Fruit fly (Drosophila melanogaster) whole organism, embryonic: ENCODE measurements around the gene stops.

Source experiments
- ATbp ChIP-seq: fragments of 200-800 bp; sonication (Bioruptor generic); optimal IDR thresholded peaks from 2 replicates; lab custom pipeline; 2017; ENCODE audit warnings: missing biosample characterization, mild to moderate bottlenecking, missing genetic modification characterization, missing genetic modification reagents
- Atf-2 ChIP-seq: fragments of 200-800 bp; sonication (Bioruptor generic); optimal IDR thresholded peaks from 2 replicates; lab custom pipeline; 2016; ENCODE audit warnings: missing biosample characterization, missing genetic modification characterization
- CG10543 ChIP-seq: fragments of 200-800 bp; sonication (Bioruptor generic); optimal IDR thresholded peaks from 3 replicates; lab custom pipeline; 2017; ENCODE audit warnings: missing biosample characterization, mild to moderate bottlenecking, missing genetic modification characterization, moderate library complexity
- CG11456 ChIP-seq: fragments of 200-800 bp; sonication (Bioruptor generic); IDR thresholded peaks from 3 replicates; pipeline ENCODE4 v1.3.6; 2022; ENCODE audit warnings: missing biosample characterization, missing genetic modification characterization
- CG11695 ChIP-seq: fragments of 200-800 bp; sonication (Bioruptor generic); IDR thresholded peaks from 3 replicates; pipeline ENCODE4 v1.3.6; 2022; ENCODE audit warnings: missing biosample characterization, missing genetic modification characterization
- CG12391 ChIP-seq: fragments of 200-800 bp; sonication (Bioruptor generic); optimal IDR thresholded peaks from 3 replicates; lab custom pipeline; 2018; ENCODE audit warnings: missing biosample characterization, mild to moderate bottlenecking, missing genetic modification characterization, moderate library complexity
- CG12769 ChIP-seq: fragments of 200-800 bp; sonication (Bioruptor generic); optimal IDR thresholded peaks from 2 replicates; lab custom pipeline; 2019; ENCODE audit warnings: missing biosample characterization, mild to moderate bottlenecking, missing genetic modification characterization, moderate library complexity
- CG13287 ChIP-seq: fragments of 200-800 bp; sonication (Bioruptor generic); IDR thresholded peaks from 2 replicates; pipeline ENCODE4 v1.3.6; 2022; ENCODE audit warnings: missing biosample characterization, missing genetic modification characterization; ENCODE audit not compliant: partially characterized antibody
- CG14860 ChIP-seq: fragments of 200-800 bp; sonication (Bioruptor generic); IDR thresholded peaks from 3 replicates; pipeline ENCODE4 v1.3.6; 2022; ENCODE audit warnings: missing biosample characterization, missing genetic modification characterization; ENCODE audit not compliant: partially characterized antibody
- CG15514 ChIP-seq: fragments of 200-800 bp; sonication (Bioruptor generic); optimal IDR thresholded peaks from 3 replicates; lab custom pipeline; 2017; ENCODE audit warnings: missing biosample characterization, missing genetic modification characterization, mild to moderate bottlenecking, moderate library complexity, missing genetic modification reagents
- CG17612 ChIP-seq: fragments of 200-800 bp; sonication (Bioruptor generic); IDR thresholded peaks from 2 replicates; pipeline ENCODE4 v1.3.6; 2022; ENCODE audit warnings: missing biosample characterization, missing genetic modification characterization
- CG5953 ChIP-seq: fragments of 200-800 bp; sonication (Bioruptor generic); IDR thresholded peaks from 2 replicates; pipeline ENCODE4 v1.3.6; 2022; ENCODE audit warnings: missing biosample characterization, missing genetic modification characterization
- CG7357 ChIP-seq: fragments of 200-800 bp; sonication (Bioruptor generic); IDR thresholded peaks from 3 replicates; pipeline ENCODE4 v1.3.6; 2022; ENCODE audit warnings: missing biosample characterization, missing genetic modification characterization
- CG7745 ChIP-seq: fragments of 200-800 bp; sonication (Bioruptor generic); optimal IDR thresholded peaks from 2 replicates; lab custom pipeline; 2018; ENCODE audit warnings: missing biosample characterization, mild to moderate bottlenecking, missing genetic modification characterization, moderate library complexity
- CG8944 ChIP-seq: fragments of 200-800 bp; sonication (Bioruptor generic); optimal IDR thresholded peaks from 3 replicates; lab custom pipeline; 2016; ENCODE audit warnings: missing biosample characterization, missing genetic modification characterization
- D19A ChIP-seq: fragments of 200-800 bp; optimal IDR thresholded peaks from 3 replicates; lab custom pipeline; 2019; ENCODE audit warnings: missing biosample characterization, mild to moderate bottlenecking, missing genetic modification characterization, moderate library complexity
- Deaf1 ChIP-seq: fragments of 200-800 bp; optimal IDR thresholded peaks from 3 replicates; lab custom pipeline; 2019; ENCODE audit warnings: missing biosample characterization, mild to moderate bottlenecking, missing genetic modification characterization, moderate library complexity
- E2f2 ChIP-seq: fragments of 200-800 bp; sonication (Bioruptor generic); IDR thresholded peaks from 2 replicates; pipeline ENCODE4 v1.3.6; 2022; ENCODE audit warnings: missing biosample characterization, missing genetic modification characterization
- Ets97D ChIP-seq: fragments of 200-800 bp; sonication (Bioruptor generic); optimal IDR thresholded peaks from 3 replicates; lab custom pipeline; 2016; ENCODE audit warnings: missing biosample characterization, missing genetic modification characterization
- Fer1 ChIP-seq: fragments of 200-800 bp; sonication (Bioruptor generic); optimal IDR thresholded peaks from 2 replicates; lab custom pipeline; 2017; ENCODE audit warnings: missing biosample characterization, mild to moderate bottlenecking, missing genetic modification characterization
- Fer2 ChIP-seq: fragments of 200-800 bp; sonication (Bioruptor generic); optimal IDR thresholded peaks from 2 replicates; lab custom pipeline; 2018; ENCODE audit warnings: missing biosample characterization, mild to moderate bottlenecking, missing genetic modification characterization, moderate library complexity
- GATAe ChIP-seq: fragments of 200-800 bp; sonication (Bioruptor generic); conservative IDR thresholded peaks from 2 replicates; pipeline ENCODE4 v1.3.6; 2022; ENCODE audit warnings: missing biosample characterization, missing genetic modification characterization
- Gsc ChIP-seq: fragments of 200-800 bp; sonication (Bioruptor generic); IDR thresholded peaks from 2 replicates; pipeline ENCODE4 v1.3.6; 2022; ENCODE audit warnings: missing biosample characterization, missing genetic modification characterization
- Gug ChIP-seq: fragments of 200-800 bp; sonication (Bioruptor generic); IDR thresholded peaks from 4 replicates; pipeline ENCODE4 v1.3.6; 2022; ENCODE audit warnings: missing biosample characterization, missing genetic modification characterization
- HmgZ ChIP-seq: fragments of 200-800 bp; sonication (Bioruptor generic); optimal IDR thresholded peaks from 2 replicates; lab custom pipeline; 2018; ENCODE audit warnings: missing biosample characterization, mild to moderate bottlenecking, missing genetic modification characterization
- Hmr ChIP-seq: fragments of 200-800 bp; sonication (Bioruptor generic); optimal IDR thresholded peaks from 3 replicates; lab custom pipeline; 2017; ENCODE audit warnings: mild to moderate bottlenecking, missing biosample characterization, missing genetic modification reagents, missing genetic modification characterization
- Jarid2 ChIP-seq: fragments of 200-800 bp; sonication (Bioruptor generic); optimal IDR thresholded peaks from 3 replicates; lab custom pipeline; 2017; ENCODE audit warnings: mild to moderate bottlenecking, missing biosample characterization, missing genetic modification reagents, missing genetic modification characterization
- Med ChIP-seq: fragments of 200-800 bp; sonication (Bioruptor generic); peaks from one replicate; lab custom pipeline; 2016; ENCODE audit warnings: missing biosample characterization, missing genetic modification characterization, mild to moderate bottlenecking, inconsistent platforms, moderate library complexity
- Optix ChIP-seq: fragments of 200-800 bp; sonication (Bioruptor generic); IDR thresholded peaks from 3 replicates; pipeline ENCODE4 v1.3.6; 2022; ENCODE audit warnings: missing biosample characterization, missing genetic modification characterization
- Pdp1 ChIP-seq, 2 experiments: fragments of 200-800 bp; sonication (Bioruptor generic); optimal IDR thresholded peaks; 3 replicates each; lab custom pipeline; 2016; ENCODE audit warnings: missing biosample characterization in 2 of 2, missing genetic modification characterization in 2 of 2, mild to moderate bottlenecking in 1 of 2, moderate library complexity in 1 of 2
- Poxn ChIP-seq: fragments of 200-800 bp; sonication (Bioruptor generic); IDR thresholded peaks from 2 replicates; pipeline ENCODE4 v1.3.6; 2022; ENCODE audit warnings: missing biosample characterization, missing genetic modification characterization
- ara ChIP-seq: fragments of 200-800 bp; sonication (Bioruptor generic); IDR thresholded peaks from 2 replicates; pipeline ENCODE4 v1.3.6; 2022; ENCODE audit warnings: missing biosample characterization, missing genetic modification characterization
- bcd ChIP-seq: fragments of 200-800 bp; sonication (Bioruptor generic); optimal IDR thresholded peaks from 2 replicates; lab custom pipeline; 2017; ENCODE audit warnings: missing biosample characterization, mild to moderate bottlenecking, missing genetic modification characterization
- br ChIP-seq: fragments of >200 bp; optimal IDR thresholded peaks from 2 replicates; lab custom pipeline; 2017
- caup ChIP-seq: fragments of 200-800 bp; sonication (Bioruptor generic); optimal IDR thresholded peaks from 3 replicates; lab custom pipeline; 2017; ENCODE audit warnings: missing biosample characterization, mild to moderate bottlenecking, missing genetic modification characterization, moderate library complexity; ENCODE audit not compliant: severe bottlenecking
- ci ChIP-seq: fragments of 200-800 bp; sonication (Bioruptor generic); IDR thresholded peaks from 3 replicates; pipeline ENCODE4 v1.3.6; 2022; ENCODE audit warnings: missing biosample characterization, missing genetic modification characterization
- exex ChIP-seq: fragments of 200-800 bp; sonication (Bioruptor generic); optimal IDR thresholded peaks from 4 replicates; lab custom pipeline; 2018; ENCODE audit warnings: missing biosample characterization, mild to moderate bottlenecking, missing genetic modification characterization, moderate library complexity
- fd3F ChIP-seq: fragments of 200-800 bp; sonication (Bioruptor generic); optimal IDR thresholded peaks from 2 replicates; lab custom pipeline; 2018; ENCODE audit warnings: missing biosample characterization, mild to moderate bottlenecking, missing genetic modification characterization, moderate library complexity
- grn ChIP-seq: fragments of 200-800 bp; sonication (Bioruptor generic); optimal IDR thresholded peaks from 3 replicates; lab custom pipeline; 2017; ENCODE audit warnings: missing biosample characterization, missing genetic modification characterization
- lab ChIP-seq: fragments of 200-800 bp; sonication (Bioruptor generic); optimal IDR thresholded peaks from 3 replicates; lab custom pipeline; 2017; ENCODE audit warnings: missing biosample characterization, missing genetic modification characterization, mild to moderate bottlenecking, moderate library complexity, missing genetic modification reagents
- mirr ChIP-seq: fragments of 200-800 bp; sonication (Bioruptor generic); optimal IDR thresholded peaks from 3 replicates; lab custom pipeline; 2018; ENCODE audit warnings: missing biosample characterization, mild to moderate bottlenecking, missing genetic modification characterization
- run ChIP-seq: fragments of 200-800 bp; sonication (Bioruptor generic); optimal IDR thresholded peaks from 3 replicates; lab custom pipeline; 2018; ENCODE audit warnings: missing biosample characterization, mild to moderate bottlenecking, missing genetic modification characterization
- sug ChIP-seq: fragments of 200-800 bp; optimal IDR thresholded peaks from 2 replicates; lab custom pipeline; 2019; ENCODE audit warnings: missing biosample characterization, mild to moderate bottlenecking, missing genetic modification characterization, moderate library complexity
- tin ChIP-seq: fragments of 200-800 bp; sonication (Bioruptor generic); optimal IDR thresholded peaks from 3 replicates; lab custom pipeline; 2016; ENCODE audit warnings: missing biosample characterization, missing genetic modification characterization
- trh ChIP-seq: fragments of 200-800 bp; sonication (Bioruptor generic); optimal IDR thresholded peaks from 2 replicates; lab custom pipeline; 2016; ENCODE audit warnings: missing biosample characterization, missing genetic modification characterization
- vfl ChIP-seq: fragments of 200-800 bp; sonication (Bioruptor generic); optimal IDR thresholded peaks from 2 replicates; lab custom pipeline; 2016; ENCODE audit warnings: missing biosample characterization, missing genetic modification characterization

stops gene

dm6 chr3R:31195695-31196113 lies 26.8 kb upstream of the stops start, which contains the start of gene mesh (continued):
- no peak for TF ChIP-seq CG11456
- TF ChIP-seq ATbp: peak; percentile 19
- no peak for TF ChIP-seq Fer2 (tag; lab: Kevin White, UChicago)
- TF ChIP-seq CG10543: peak; percentile 69
- TF ChIP-seq tin (GFP tag; lab: Kevin White, UChicago): no peak
- TF ChIP-seq CG13287 (GFP tag; lab: Robert Waterston, UW): peak; percentile 9; the same call in 1 of the 2 replicates
- peak; percentile 80 for TF ChIP-seq Med (GFP tag; lab: Kevin White, UChicago)
- TF ChIP-seq trh: no peak
- TF ChIP-seq ci: no peak
- peak; percentile 97 for TF ChIP-seq GATAe (GFP tag; lab: Robert Waterston, UW)
- no peak for TF ChIP-seq Gsc (GFP tag; lab: Robert Waterston, UW)
- no peak for TF ChIP-seq D19A (tag; lab: Kevin White, UChicago)
- peak; percentile 1 for TF ChIP-seq Hmr (GFP tag; lab: Kevin White, UChicago)
- no peak for TF ChIP-seq fd3F
- no peak for TF ChIP-seq ara (GFP tag; lab: Robert Waterston, UW)
- TF ChIP-seq CG7357 (GFP tag; lab: Robert Waterston, UW): no peak
- no peak for TF ChIP-seq Ets97D (GFP tag; lab: Kevin White, UChicago)
- no peak for TF ChIP-seq CG8944
- no peak for TF ChIP-seq Gug (GFP tag; lab: Robert Waterston, UW)
- TF ChIP-seq Poxn (GFP tag; lab: Robert Waterston, UW): no peak
- peak in 1 of 2 experiments; percentile 56 for TF ChIP-seq Pdp1 (GFP tag; optimal IDR thresholded peaks at IDR 0.05; lab: Kevin White, UChicago)
- no peak for TF ChIP-seq Optix (GFP tag; lab: Robert Waterston, UW)
- peak; percentile 26 for TF ChIP-seq caup (GFP tag; lab: Kevin White, UChicago)
- TF ChIP-seq br (lab: Kevin White, UChicago): no peak
- no peak for TF ChIP-seq CG14860 (GFP tag; lab: Robert Waterston, UW)
- TF ChIP-seq Fer1 (GFP tag; lab: Kevin White, UChicago): peak; percentile 29
- TF ChIP-seq CG12769 (tag; lab: Kevin White, UChicago): peak; percentile 95
- TF ChIP-seq CG12391 (tag; lab: Kevin White, UChicago): no peak
- peak; percentile 27 for TF ChIP-seq grn (GFP tag; lab: Kevin White, UChicago)
- peak; percentile 23 for TF ChIP-seq sug (tag; lab: Kevin White, UChicago)
- no peak for TF ChIP-seq Atf-2 (GFP tag; lab: Kevin White, UChicago)
- TF ChIP-seq vfl (GFP tag; lab: Kevin White, UChicago): no peak
- 0 out of 2 replicates have a peak, but pooled peaks have one; percentile 26 for TF ChIP-seq CG5953 (GFP tag; lab: Robert Waterston, UW)
- no peak for TF ChIP-seq Jarid2 (GFP tag; lab: Kevin White, UChicago)
- no peak for TF ChIP-seq CG7745
- TF ChIP-seq run (tag; lab: Kevin White, UChicago): no peak
- peak; percentile 39 for TF ChIP-seq HmgZ (tag; lab: Kevin White, UChicago)
- TF ChIP-seq CG17612 (GFP tag; lab: Robert Waterston, UW): no peak
- TF ChIP-seq CG15514: peak; percentile 3
- TF ChIP-seq mirr (GFP tag; lab: Kevin White, UChicago): peak; percentile 38
- TF ChIP-seq Deaf1 (tag; lab: Kevin White, UChicago): peak; percentile 47
- peak; percentile 46 for TF ChIP-seq exex (tag; lab: Kevin White, UChicago)
- TF ChIP-seq bcd (GFP tag; lab: Kevin White, UChicago): no peak
- TF ChIP-seq CG11695 (GFP tag; lab: Robert Waterston, UW): no peak
- peak; percentile 65 for TF ChIP-seq lab (GFP tag; lab: Kevin White, UChicago)
- no peak for TF ChIP-seq E2f2 (GFP tag; lab: Robert Waterston, UW)
- TF ChIP-seq, all 482 proteins: peak for 25
